Worm (Caenorhabditis elegans): ENCODE data around the gene Y26G10.4.

The Y26G10.4 gene

ce11 chrV:17721709-17722108 is 22.7 kb upstream of the Y26G10.4 start:
- TF ChIP-seq elt-3 (tag; optimal IDR thresholded peaks at IDR 0.05) (no peak), nhr-77 (tag; optimal IDR thresholded peaks at IDR 0.05) (no peak), lin-15B (tag; optimal IDR thresholded peaks at IDR 0.05) (no peak), nhr-76 (tag; optimal IDR thresholded peaks at IDR 0.05) (no peak), pha-4 (tag; optimal IDR thresholded peaks at IDR 0.05) (peak; percentile 47), nhr-11 (tag; optimal IDR thresholded peaks at IDR 0.05) (no peak), elt-2 (tag; optimal IDR thresholded peaks at IDR 0.05) (peak; percentile 99), fkh-10 (GFP tag; optimal IDR thresholded peaks at IDR 0.05) (no peak), unc-62 (GFP tag; optimal IDR thresholded peaks at IDR 0.05) (no peak), ZK546.5 (tag; optimal IDR thresholded peaks at IDR 0.05) (no peak), egl-5 (tag; optimal IDR thresholded peaks at IDR 0.05) (no peak), sea-2 (GFP tag; optimal IDR thresholded peaks at IDR 0.05) (no peak), ztf-11 (tag; optimal IDR thresholded peaks at IDR 0.05) (no peak), unc-39 (tag; optimal IDR thresholded peaks at IDR 0.05) (no peak), eor-1 (tag; optimal IDR thresholded peaks at IDR 0.05) (no peak), lin-39 (tag; optimal IDR thresholded peaks at IDR 0.05) (no peak), ceh-82 (tag; optimal IDR thresholded peaks at IDR 0.05) (no peak), mdl-1 (tag; optimal IDR thresholded peaks at IDR 0.05) (no peak), zag-1 (tag; optimal IDR thresholded peaks at IDR 0.05) (no peak), nhr-23 (tag; optimal IDR thresholded peaks at IDR 0.05) (no peak), pqm-1 (tag; optimal IDR thresholded peaks at IDR 0.05) (peak; percentile 98), aly-2 (tag; optimal IDR thresholded peaks at IDR 0.05) (no peak), ceh-28 (tag; optimal IDR thresholded peaks at IDR 0.05) (peak; percentile 19), nhr-67 (tag; optimal IDR thresholded peaks at IDR 0.05) (no peak), tbx-2 (tag; optimal IDR thresholded peaks at IDR 0.05) (no peak), jun-1 (tag; optimal IDR thresholded peaks at IDR 0.05) (peak; percentile 84), fkh-2 (tag; optimal IDR thresholded peaks at IDR 0.05) (no peak), nfya-1 (tag; optimal IDR thresholded peaks at IDR 0.05; ENCODE audit: insufficient read depth) (no peak), nhr-28 (tag; optimal IDR thresholded peaks at IDR 0.05) (no peak), nhr-237 (tag; optimal IDR thresholded peaks at IDR 0.05) (no peak), egl-27 (tag; optimal IDR thresholded peaks at IDR 0.05) (peak; percentile 35), fos-1 (tag; optimal IDR thresholded peaks at IDR 0.05) (no peak), snpc-4 (tag; optimal IDR thresholded peaks at IDR 0.05) (no peak), hmg-11 (tag; optimal IDR thresholded peaks at IDR 0.05) (no peak), nhr-12 (tag; optimal IDR thresholded peaks at IDR 0.05) (no peak), nhr-25 (tag; optimal IDR thresholded peaks at IDR 0.05) (no peak), skn-1 (tag; optimal IDR thresholded peaks at IDR 0.05) (no peak), elt-1 (tag; optimal IDR thresholded peaks at IDR 0.05) (no peak)

- no peak for TF ChIP-seq ceh-9 (tag; optimal IDR thresholded peaks at IDR 0.05)
- TF ChIP-seq pha-4 (tag; optimal IDR thresholded peaks at IDR 0.05), result no peak
- TF ChIP-seq nhr-76 (tag; optimal IDR thresholded peaks at IDR 0.05), result no peak
- no peak for TF ChIP-seq skn-1 (tag; optimal IDR thresholded peaks at IDR 0.05)
These were observed 19.6 kb upstream of the Y26G10.4 start, which contains the start of gene str-77 for ce11 chrV:17718647-17719046. Gene str-77, plus strand, starts transcription at chrV:17718947.

ce11 chrV:17714330-17714729 is 15.3 kb upstream of the Y26G10.4 start, which contains the start of gene twk-33:
Gene twk-33, minus strand, starts transcription at chrV:17714377.
- TF ChIP-seq pqm-1 (tag; optimal IDR thresholded peaks at IDR 0.05) (peak; percentile 91), nhr-28 (tag; optimal IDR thresholded peaks at IDR 0.05) (no peak), nhr-25 (tag; optimal IDR thresholded peaks at IDR 0.05) (no peak), elt-2 (tag; optimal IDR thresholded peaks at IDR 0.05) (peak; percentile 97)

- no peak for TF ChIP-seq ztf-4 (tag; optimal IDR thresholded peaks at IDR 0.05)
- no peak for TF ChIP-seq zag-1 (tag; optimal IDR thresholded peaks at IDR 0.05)
- no peak for TF ChIP-seq lin-39 (tag; optimal IDR thresholded peaks at IDR 0.05)
- no peak for TF ChIP-seq nhr-23 (tag; optimal IDR thresholded peaks at IDR 0.05)
These were observed 13.4 kb upstream of the Y26G10.4 start for ce11 chrV:17712349-17712748.

Data from whole organism, L3 larva.